Fruit fly (Drosophila melanogaster) whole organism, embryonic: ENCODE measurements around the gene ALiX.

Experiments
- BtbVII ChIP-seq: fragments of 200-800 bp; sonication (Bioruptor generic); optimal IDR thresholded peaks from 3 replicates; lab custom pipeline; 2017; ENCODE audit warnings: missing biosample characterization, mild to moderate bottlenecking, missing genetic modification characterization
- CG10979 ChIP-seq: fragments of 200-800 bp; sonication (Bioruptor generic); optimal IDR thresholded peaks from 2 replicates; lab custom pipeline; 2018; ENCODE audit warnings: missing biosample characterization, mild to moderate bottlenecking, missing genetic modification characterization, moderate library complexity
- CG12104 ChIP-seq: fragments of 200-800 bp; sonication (Bioruptor generic); optimal IDR thresholded peaks from 3 replicates; lab custom pipeline; 2016; ENCODE audit warnings: missing biosample characterization, missing genetic modification characterization
- CG13123 ChIP-seq: fragments of 200-800 bp; sonication (Bioruptor generic); optimal IDR thresholded peaks from 2 replicates; lab custom pipeline; 2016; ENCODE audit warnings: missing biosample characterization, missing genetic modification characterization
- CG14667 ChIP-seq: fragments of 200-800 bp; sonication (Bioruptor generic); IDR thresholded peaks from 2 replicates; pipeline ENCODE4 v1.3.6; 2022; ENCODE audit warnings: missing biosample characterization, missing genetic modification characterization
- CG17612 ChIP-seq: fragments of 200-800 bp; sonication (Bioruptor generic); IDR thresholded peaks from 2 replicates; pipeline ENCODE4 v1.3.6; 2022; ENCODE audit warnings: missing biosample characterization, missing genetic modification characterization
- CG17829 ChIP-seq: fragments of 200-800 bp; optimal IDR thresholded peaks from 2 replicates; lab custom pipeline; 2019; ENCODE audit warnings: missing biosample characterization, mild to moderate bottlenecking, missing genetic modification characterization, moderate library complexity
- CG17912 ChIP-seq: fragments of 200-800 bp; sonication (Bioruptor generic); optimal IDR thresholded peaks from 2 replicates; lab custom pipeline; 2018; ENCODE audit warnings: missing biosample characterization, mild to moderate bottlenecking, missing genetic modification characterization
- CG31365 ChIP-seq: fragments of 200-800 bp; sonication (Bioruptor generic); optimal IDR thresholded peaks from 2 replicates; lab custom pipeline; 2018; ENCODE audit warnings: missing biosample characterization, mild to moderate bottlenecking, missing genetic modification characterization
- CG31441 ChIP-seq: fragments of 200-800 bp; sonication (Bioruptor generic); IDR thresholded peaks from 2 replicates; pipeline ENCODE4 v1.3.6; 2022; ENCODE audit warnings: missing biosample characterization, missing genetic modification characterization
- CG32767 ChIP-seq: fragments of 200-800 bp; sonication (Bioruptor generic); IDR thresholded peaks from 2 replicates; pipeline ENCODE4 v1.3.6; 2022; ENCODE audit warnings: missing biosample characterization, missing genetic modification characterization
- CG3281 ChIP-seq: fragments of 200-800 bp; sonication (Bioruptor generic); optimal IDR thresholded peaks from 3 replicates; lab custom pipeline; 2017; ENCODE audit warnings: missing biosample characterization, mild to moderate bottlenecking, missing genetic modification characterization
- CG42726 ChIP-seq: fragments of 200-800 bp; sonication (Bioruptor generic); IDR thresholded peaks from 2 replicates; pipeline ENCODE4 v1.3.6; 2022; ENCODE audit warnings: missing biosample characterization, missing genetic modification characterization; ENCODE audit not compliant: partially characterized antibody
- CG5953 ChIP-seq: fragments of 200-800 bp; sonication (Bioruptor generic); IDR thresholded peaks from 2 replicates; pipeline ENCODE4 v1.3.6; 2022; ENCODE audit warnings: missing biosample characterization, missing genetic modification characterization
- CG6765 ChIP-seq: fragments of 200-800 bp; sonication (Bioruptor generic); optimal IDR thresholded peaks from 3 replicates; lab custom pipeline; 2017; ENCODE audit warnings: missing biosample characterization, mild to moderate bottlenecking, missing genetic modification characterization
- CG7372 ChIP-seq: fragments of 200-800 bp; sonication (Bioruptor generic); IDR thresholded peaks from 2 replicates; pipeline ENCODE4 v1.3.6; 2022; ENCODE audit warnings: missing biosample characterization, missing genetic modification characterization
- CG8765 ChIP-seq: fragments of 200-800 bp; sonication (Bioruptor generic); IDR thresholded peaks from 2 replicates; pipeline ENCODE4 v1.3.6; 2022; ENCODE audit warnings: missing biosample characterization, missing genetic modification characterization
- CG9876 ChIP-seq: fragments of 200-800 bp; sonication (Bioruptor generic); optimal IDR thresholded peaks from 2 replicates; lab custom pipeline; 2016; ENCODE audit warnings: missing biosample characterization, missing genetic modification characterization
- CoRest ChIP-seq: fragments of 200-800 bp; sonication (Bioruptor generic); optimal IDR thresholded peaks from 3 replicates; lab custom pipeline; 2018; ENCODE audit warnings: missing biosample characterization, mild to moderate bottlenecking, missing genetic modification characterization, moderate library complexity
- Doc3 ChIP-seq: fragments of 200-800 bp; sonication (Bioruptor generic); IDR thresholded peaks from 3 replicates; pipeline ENCODE4 v1.3.6; 2022; ENCODE audit warnings: missing biosample characterization, missing genetic modification characterization; ENCODE audit not compliant: partially characterized antibody
- Ets65A ChIP-seq: fragments of 200-800 bp; sonication (Bioruptor generic); peaks from one replicate; lab custom pipeline; 2016; ENCODE audit warnings: missing biosample characterization, missing genetic modification characterization
- HLH3B ChIP-seq: fragments of 200-800 bp; sonication (Bioruptor generic); IDR thresholded peaks from 2 replicates; pipeline ENCODE4 v1.3.6; 2022; ENCODE audit warnings: missing biosample characterization, missing genetic modification characterization
- Hr39 ChIP-seq: fragments of >200 bp; optimal IDR thresholded peaks from 2 replicates; lab custom pipeline; 2017
- Oaz ChIP-seq: fragments of 200-800 bp; sonication (Bioruptor generic); IDR thresholded peaks from 2 replicates; pipeline ENCODE4 v1.3.6; 2022; ENCODE audit warnings: missing biosample characterization, missing genetic modification characterization
- Ravus ChIP-seq: fragments of 200-800 bp; sonication (Bioruptor generic); IDR thresholded peaks from 2 replicates; pipeline ENCODE4 v1.3.6; 2022; ENCODE audit warnings: missing biosample characterization, missing genetic modification characterization
- Rx ChIP-seq: fragments of 200-800 bp; sonication (Bioruptor generic); IDR thresholded peaks from 2 replicates; pipeline ENCODE4 v1.3.6; 2022; ENCODE audit warnings: missing biosample characterization, missing genetic modification characterization
- Sox100B ChIP-seq: fragments of 200-800 bp; sonication (Bioruptor generic); optimal IDR thresholded peaks from 3 replicates; lab custom pipeline; 2018; ENCODE audit warnings: missing biosample characterization, mild to moderate bottlenecking, missing genetic modification characterization
- TFAM ChIP-seq: fragments of 200-800 bp; sonication (Bioruptor generic); optimal IDR thresholded peaks from 2 replicates; lab custom pipeline; 2017; ENCODE audit warnings: missing biosample characterization, missing genetic modification characterization, inconsistent platforms
- YL-1 ChIP-seq: fragments of 200-800 bp; sonication (Bioruptor generic); optimal IDR thresholded peaks from 3 replicates; lab custom pipeline; 2017; ENCODE audit warnings: missing biosample characterization, mild to moderate bottlenecking, missing genetic modification characterization
- bab2 ChIP-seq: fragments of 200-800 bp; sonication (Bioruptor generic); optimal IDR thresholded peaks from 2 replicates; lab custom pipeline; 2016; ENCODE audit warnings: missing biosample characterization, missing genetic modification characterization
- chinmo ChIP-seq: fragments of 200-800 bp; sonication (Bioruptor generic); IDR thresholded peaks from 4 replicates; pipeline ENCODE4 v1.3.6; 2022; ENCODE audit warnings: missing biosample characterization, missing genetic modification characterization; ENCODE audit not compliant: partially characterized antibody
- ci ChIP-seq: fragments of 200-800 bp; sonication (Bioruptor generic); IDR thresholded peaks from 3 replicates; pipeline ENCODE4 v1.3.6; 2022; ENCODE audit warnings: missing biosample characterization, missing genetic modification characterization
- dati ChIP-seq: fragments of 200-800 bp; sonication (Bioruptor generic); IDR thresholded peaks from 2 replicates; pipeline ENCODE4 v1.3.6; 2022; ENCODE audit warnings: missing biosample characterization, missing genetic modification characterization
- fd64A ChIP-seq: fragments of 200-800 bp; sonication (Bioruptor generic); optimal IDR thresholded peaks from 3 replicates; lab custom pipeline; 2018; ENCODE audit warnings: missing biosample characterization, mild to moderate bottlenecking, missing genetic modification characterization
- ftz-f1 ChIP-seq: fragments of 200-800 bp; sonication (Bioruptor generic); optimal IDR thresholded peaks from 2 replicates; lab custom pipeline; 2016; ENCODE audit warnings: missing biosample characterization, missing genetic modification characterization
- gce ChIP-seq: fragments of 200-800 bp; sonication (Bioruptor generic); IDR thresholded peaks from 3 replicates; pipeline ENCODE4 v1.3.6; 2022; ENCODE audit warnings: missing biosample characterization, missing genetic modification characterization
- gcm ChIP-seq: fragments of 200-800 bp; sonication (Bioruptor generic); optimal IDR thresholded peaks from 2 replicates; lab custom pipeline; 2019; ENCODE audit warnings: missing biosample characterization, mild to moderate bottlenecking, missing genetic modification characterization, moderate library complexity
- gt ChIP-seq: fragments of 200-800 bp; sonication (Bioruptor generic); IDR thresholded peaks from 2 replicates; pipeline ENCODE4 v1.3.6; 2022; ENCODE audit warnings: missing biosample characterization, missing genetic modification characterization
- mam ChIP-seq: fragments of 200-800 bp; sonication (Bioruptor generic); optimal IDR thresholded peaks from 3 replicates; lab custom pipeline; 2016; ENCODE audit warnings: missing biosample characterization, missing genetic modification characterization
- mld ChIP-seq: fragments of 200-800 bp; sonication (Bioruptor generic); IDR thresholded peaks from 3 replicates; pipeline ENCODE4 v1.3.6; 2022; ENCODE audit warnings: missing biosample characterization, missing genetic modification characterization; ENCODE audit not compliant: partially characterized antibody
- nerfin-1 ChIP-seq: fragments of 200-800 bp; sonication (Bioruptor generic); optimal IDR thresholded peaks from 3 replicates; lab custom pipeline; 2019; ENCODE audit warnings: missing biosample characterization, mild to moderate bottlenecking, missing genetic modification characterization, moderate library complexity
- odd ChIP-seq: fragments of 200-800 bp; sonication (Bioruptor generic); optimal IDR thresholded peaks from 2 replicates; lab custom pipeline; 2017; ENCODE audit warnings: missing biosample characterization, mild to moderate bottlenecking, missing genetic modification characterization
- row ChIP-seq: fragments of 200-800 bp; sonication (Bioruptor generic); IDR thresholded peaks from 3 replicates; pipeline ENCODE4 v1.3.6; 2022; ENCODE audit warnings: missing biosample characterization, missing genetic modification characterization
- sd ChIP-seq: fragments of 200-800 bp; sonication (Bioruptor generic); optimal IDR thresholded peaks from 3 replicates; lab custom pipeline; 2018; ENCODE audit warnings: missing biosample characterization, mild to moderate bottlenecking, missing genetic modification characterization, moderate library complexity
- seq ChIP-seq: fragments of 200-800 bp; sonication (Bioruptor generic); IDR thresholded peaks from 2 replicates; pipeline ENCODE4 v1.3.6; 2022; ENCODE audit warnings: missing biosample characterization, missing genetic modification characterization
- trh ChIP-seq: fragments of 200-800 bp; sonication (Bioruptor generic); optimal IDR thresholded peaks from 2 replicates; lab custom pipeline; 2016; ENCODE audit warnings: missing biosample characterization, missing genetic modification characterization
- tx ChIP-seq: fragments of 200-800 bp; sonication (Bioruptor generic); optimal IDR thresholded peaks from 2 replicates; lab custom pipeline; 2016; ENCODE audit warnings: missing biosample characterization, missing genetic modification characterization
- unpg ChIP-seq: fragments of 200-800 bp; sonication (Bioruptor generic); optimal IDR thresholded peaks from 3 replicates; lab custom pipeline; 2018; ENCODE audit warnings: missing biosample characterization, mild to moderate bottlenecking, missing genetic modification characterization, moderate library complexity
- wor ChIP-seq: fragments of 200-800 bp; sonication (Bioruptor generic); IDR thresholded peaks from 2 replicates; pipeline ENCODE4 v1.3.6; 2022; ENCODE audit warnings: missing biosample characterization, missing genetic modification characterization
- yki ChIP-seq: fragments of >200 bp; optimal IDR thresholded peaks from 3 replicates; lab custom pipeline; 2018
- z ChIP-seq: fragments of 200-800 bp; sonication (Bioruptor generic); IDR thresholded peaks from 3 replicates; pipeline ENCODE4 v1.3.6; 2022; ENCODE audit warnings: missing biosample characterization, missing genetic modification characterization

Gene ALiX

DNA sequence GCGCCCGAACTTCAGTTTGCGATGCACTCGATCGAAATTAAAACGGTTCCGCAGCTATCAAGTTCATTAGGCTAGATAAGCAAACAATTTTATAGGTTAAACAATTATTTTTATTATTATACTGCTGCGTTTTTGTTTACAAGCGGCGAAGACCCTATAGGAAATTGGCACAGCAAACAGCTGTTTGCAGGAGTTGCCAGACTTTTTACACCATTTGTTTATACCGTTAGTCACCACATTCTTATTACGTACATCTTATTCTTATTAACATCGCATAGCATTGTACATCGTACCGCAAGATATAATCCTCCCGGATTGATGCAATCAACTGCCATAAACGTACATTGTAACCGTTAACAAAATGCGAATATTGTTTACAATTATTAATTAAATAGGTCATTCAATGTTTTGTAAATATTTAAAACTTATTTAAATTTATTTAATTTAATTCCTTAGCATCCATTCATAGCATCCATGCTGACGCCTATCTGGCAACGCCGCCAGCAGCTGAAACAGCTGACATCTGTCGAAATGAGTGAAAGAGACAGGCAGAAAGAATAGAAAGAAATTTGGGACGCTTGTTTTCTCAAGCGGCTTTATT, 6.8 kb upstream of the ALiX start, which contains the start of the genes CROT and CG12877 (continued):
- TF ChIP-seq CoRest (tag; lab: Kevin White, UChicago): peak; percentile 92
- 0 out of 3 replicates have a peak, but pooled peaks have one; percentile 25 for TF ChIP-seq Doc3
- TF ChIP-seq chinmo: no peak
- peak; percentile 13 for TF ChIP-seq TFAM (GFP tag; lab: Kevin White, UChicago)
- no peak for TF ChIP-seq yki (lab: Kevin White, UChicago)
- peak; percentile 75 for TF ChIP-seq CG3281 (GFP tag; lab: Kevin White, UChicago)
- peak; percentile 90 for TF ChIP-seq Ets65A (GFP tag; lab: Kevin White, UChicago)
- TF ChIP-seq CG12104 (GFP tag; lab: Kevin White, UChicago): peak; percentile 71
- peak; percentile 48 for TF ChIP-seq BtbVII
- TF ChIP-seq mld (GFP tag; lab: Robert Waterston, UW): no peak
- peak; percentile 81 for TF ChIP-seq sd
- peak; percentile 17 for TF ChIP-seq Ravus (GFP tag; lab: Robert Waterston, UW)
- TF ChIP-seq fd64A (GFP tag; lab: Kevin White, UChicago): peak; percentile 6
- peak; percentile 49 for TF ChIP-seq mam (GFP tag; lab: Kevin White, UChicago)
- TF ChIP-seq Sox100B (GFP tag; lab: Kevin White, UChicago): no peak
- peak; percentile 62 for TF ChIP-seq CG10979 (tag; lab: Kevin White, UChicago)
- peak; percentile 70 for TF ChIP-seq wor
- no peak for TF ChIP-seq CG17612 (GFP tag; lab: Robert Waterston, UW)
- TF ChIP-seq ftz-f1 (GFP tag; lab: Kevin White, UChicago): no peak
- no peak for TF ChIP-seq CG31365 (tag; lab: Kevin White, UChicago)
- 0 out of 2 replicates have a peak, but pooled peaks have one; percentile 24 for TF ChIP-seq CG32767 (GFP tag; lab: Robert Waterston, UW)
- TF ChIP-seq gce (GFP tag; lab: Robert Waterston, UW): peak; percentile 33; the same call in 1 of the 3 replicates
- peak; percentile 80 for TF ChIP-seq CG31441 (GFP tag; lab: Robert Waterston, UW)
- peak; percentile 74 for TF ChIP-seq trh (GFP tag; lab: Kevin White, UChicago)
- TF ChIP-seq gcm: peak; percentile 63
- peak; percentile 32; the same call in 1 of the 2 replicates for TF ChIP-seq Rx (GFP tag; lab: Robert Waterston, UW)
- TF ChIP-seq bab2 (GFP tag; lab: Kevin White, UChicago): peak; percentile 2
- TF ChIP-seq row (GFP tag; lab: Robert Waterston, UW): peak; percentile 88
- TF ChIP-seq ci (GFP tag; lab: Robert Waterston, UW): 0 out of 3 replicates have a peak, but pooled peaks have one; percentile 52
- TF ChIP-seq Hr39: no peak
- TF ChIP-seq tx (GFP tag; lab: Kevin White, UChicago): no peak
- TF ChIP-seq CG9876 (GFP tag; lab: Kevin White, UChicago): no peak
- TF ChIP-seq seq: 0 out of 2 replicates have a peak, but pooled peaks have one; percentile 6
- peak; percentile 27 for TF ChIP-seq CG6765 (GFP tag; lab: Kevin White, UChicago)
- TF ChIP-seq z (GFP tag; lab: Robert Waterston, UW): no peak
- peak; percentile 78 for TF ChIP-seq unpg (GFP tag; lab: Kevin White, UChicago)
- peak; percentile 48; the same call in 1 of the 2 replicates for TF ChIP-seq CG8765 (GFP tag; lab: Robert Waterston, UW)
- TF ChIP-seq CG14667 (GFP tag; lab: Robert Waterston, UW): peak; percentile 36; the same call in 1 of the 2 replicates
- peak; percentile 68; the same call in 1 of the 2 replicates for TF ChIP-seq Oaz (GFP tag; lab: Robert Waterston, UW)
- peak; percentile 76 for TF ChIP-seq CG17829 (tag; lab: Kevin White, UChicago)
- TF ChIP-seq CG7372 (GFP tag; lab: Robert Waterston, UW): peak; percentile 62
- peak; percentile 75 for TF ChIP-seq YL-1 (GFP tag; lab: Kevin White, UChicago)
- no peak for TF ChIP-seq CG42726 (GFP tag; lab: Robert Waterston, UW)
- peak; percentile 31 for TF ChIP-seq odd (GFP tag; lab: Kevin White, UChicago)
- peak; percentile 57 for TF ChIP-seq CG13123 (GFP tag; lab: Kevin White, UChicago)
- TF ChIP-seq gt (GFP tag; lab: Robert Waterston, UW): no peak
- TF ChIP-seq CG5953 (GFP tag; lab: Robert Waterston, UW): peak; percentile 44
- no peak for TF ChIP-seq dati (GFP tag; lab: Robert Waterston, UW)
- peak; percentile 86 for TF ChIP-seq nerfin-1
- TF ChIP-seq HLH3B: peak; percentile 63; the same call in 1 of the 2 replicates
- TF ChIP-seq CG17912 (GFP tag; lab: Kevin White, UChicago): peak; percentile 17
